Worm (Caenorhabditis elegans) whole organism, mixed stage, embryonic: ENCODE data around the gene sri-4.

Source experiments
- bed-3 ChIP-seq: fragments of 200-800 bp; sonication (Bioruptor generic); optimal IDR thresholded peaks from 3 replicates; lab custom pipeline; 2018; ENCODE audit warnings: mild to moderate bottlenecking, missing genetic modification characterization, moderate library complexity, missing compliant biosample characterization
- ces-1 ChIP-seq: fragments of 150-350 bp; optimal IDR thresholded peaks from 2 replicates; lab custom pipeline; 2014; ENCODE audit warnings: missing biosample characterization, missing genetic modification reagents, missing genetic modification characterization
- elt-1 ChIP-seq: sonication (generic microtip); optimal IDR thresholded peaks from 2 replicates; lab custom pipeline; 2017; ENCODE audit warnings: missing genetic modification characterization, mild to moderate bottlenecking, missing compliant biosample characterization, antibody characterized with exemption, moderate library complexity, borderline replicate concordance; ENCODE audit not compliant: insufficient read depth
- elt-3 ChIP-seq: fragments of 150-350 bp; optimal IDR thresholded peaks from 2 replicates; lab custom pipeline; 2014; ENCODE audit warnings: missing biosample characterization, missing genetic modification characterization
- lin-13 ChIP-seq: fragments of 150-350 bp; optimal IDR thresholded peaks from 2 replicates; lab custom pipeline; 2014; ENCODE audit warnings: missing biosample characterization, missing genetic modification characterization
- lin-32 ChIP-seq: fragments of 200-800 bp; sonication (Bioruptor generic); optimal IDR thresholded peaks from 2 replicates; lab custom pipeline; 2018; ENCODE audit warnings: mild to moderate bottlenecking, missing genetic modification characterization, missing compliant biosample characterization
- mep-1 ChIP-seq: fragments of 150-350 bp; optimal IDR thresholded peaks from 2 replicates; lab custom pipeline; 2017; ENCODE audit warnings: missing biosample characterization, missing genetic modification reagents, missing genetic modification characterization, inconsistent platforms
- nhr-12 ChIP-seq: fragments of 150-350 bp; optimal IDR thresholded peaks from 2 replicates; lab custom pipeline; 2014; ENCODE audit warnings: missing biosample characterization, missing genetic modification characterization
- nhr-237 ChIP-seq: fragments of 150-350 bp; optimal IDR thresholded peaks from 2 replicates; lab custom pipeline; 2014; ENCODE audit warnings: missing biosample characterization, missing genetic modification characterization
- nhr-76 ChIP-seq: sonication (generic microtip); optimal IDR thresholded peaks from 2 replicates; lab custom pipeline; 2017; ENCODE audit warnings: missing biosample characterization, missing genetic modification characterization
- pha-4 ChIP-seq: fragments of 150-350 bp; optimal IDR thresholded peaks from 2 replicates; lab custom pipeline; 2018; ENCODE audit warnings: missing biosample characterization, missing genetic modification reagents, missing genetic modification characterization
- snpc-4 ChIP-seq: fragments of 150-350 bp; optimal IDR thresholded peaks from 2 replicates; lab custom pipeline; 2014; ENCODE audit warnings: missing biosample characterization, missing genetic modification characterization
- unc-39 ChIP-seq: fragments of 150-350 bp; optimal IDR thresholded peaks from 2 replicates; lab custom pipeline; 2014; ENCODE audit warnings: missing biosample characterization, missing genetic modification characterization
- ztf-11 ChIP-seq: fragments of 150-350 bp; optimal IDR thresholded peaks from 2 replicates; lab custom pipeline; 2014; ENCODE audit warnings: missing biosample characterization, missing genetic modification characterization

DNA sequence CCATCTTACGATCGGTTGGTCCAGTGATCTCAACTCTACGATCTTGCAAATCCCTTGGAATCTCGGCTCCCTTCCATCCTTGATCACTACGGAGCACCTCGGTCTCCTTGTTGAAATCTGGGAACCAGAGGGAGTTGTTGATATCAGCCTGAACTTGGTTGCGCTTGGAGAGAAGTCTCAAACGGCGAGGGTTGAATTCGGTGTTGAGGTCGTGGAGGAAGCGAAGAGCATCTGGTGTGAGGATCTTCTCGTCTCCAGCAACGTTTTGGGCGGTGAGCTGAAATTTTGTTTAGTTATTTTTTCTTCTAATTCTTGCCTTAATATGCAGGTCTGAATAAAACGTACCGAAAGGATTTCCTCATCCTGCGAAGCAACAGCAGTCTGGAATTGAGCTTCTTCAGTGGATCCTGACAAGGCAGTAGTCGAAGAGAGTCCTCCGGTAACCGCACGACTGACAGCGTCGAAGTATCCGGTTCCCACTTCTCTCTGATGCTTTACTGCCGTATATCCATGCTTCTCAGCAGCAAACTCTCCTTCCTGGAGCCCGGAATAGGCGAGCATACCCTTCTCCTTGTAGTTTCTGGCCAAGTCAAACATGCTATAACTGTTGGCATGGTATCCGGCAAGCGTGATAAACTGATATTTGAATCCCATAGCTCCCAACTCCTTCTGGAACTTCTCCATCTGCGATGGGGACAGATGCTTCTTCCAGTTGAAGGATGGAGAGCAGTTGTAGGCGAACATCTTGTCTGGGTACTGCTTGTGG lies 22.2 kb upstream of the sri-4 start:
- TF ChIP-seq ces-1: no peak
- no peak for TF ChIP-seq snpc-4 (tag; lab: Kevin White, UChicago)
- no peak for TF ChIP-seq nhr-76 (tag; lab: Kevin White, UChicago)
- no peak for TF ChIP-seq mep-1 (tag; lab: Kevin White, UChicago)
- TF ChIP-seq lin-13: no peak
- TF ChIP-seq elt-1 (tag; lab: Kevin White, UChicago): no peak
- TF ChIP-seq nhr-12 (tag; lab: Kevin White, UChicago): no peak
- no peak for TF ChIP-seq nhr-237 (tag; lab: Kevin White, UChicago)
- TF ChIP-seq ztf-11: no peak
- no peak for TF ChIP-seq bed-3 (GFP tag; lab: Kevin White, UChicago)
- no peak for TF ChIP-seq unc-39
- no peak for TF ChIP-seq elt-3 (tag; lab: Kevin White, UChicago)
- no peak for TF ChIP-seq pha-4
- no peak for TF ChIP-seq lin-32 (GFP tag; lab: Kevin White, UChicago)
